Fruit fly (Drosophila melanogaster): Measurements from ENCODE around the gene CG17283.

CG17283 gene

dm6 chr3R:17402434-17402833, 5.2 kb upstream of the CG17283 start, which contains the start of gene Sur-8:
Sur-8 (minus strand) TSS chr3R:17402515.
- peak; percentile 48 for TF ChIP-seq br (GFP tag; optimal IDR thresholded peaks at IDR 0.05)
- TF ChIP-seq psq (GFP tag; optimal IDR thresholded peaks at IDR 0.05), result peak; percentile 26
- TF ChIP-seq fru (GFP tag; optimal IDR thresholded peaks at IDR 0.05), result peak; percentile 24
- no peak for TF ChIP-seq Sp1 (GFP tag; optimal IDR thresholded peaks at IDR 0.05)
- no peak for TF ChIP-seq woc (GFP tag; optimal IDR thresholded peaks at IDR 0.05)
- peak; percentile 64 for TF ChIP-seq Hr83 (GFP tag; optimal IDR thresholded peaks at IDR 0.05; ENCODE audit: poor library complexity, severe bottlenecking)
- TF ChIP-seq Myc (optimal IDR thresholded peaks at IDR 0.05), result peak; percentile 32
- TF ChIP-seq Hr78 (GFP tag; optimal IDR thresholded peaks at IDR 0.05), result no peak
- peak; percentile 35 for TF ChIP-seq OdsH (GFP tag; optimal IDR thresholded peaks at IDR 0.05)
- TF ChIP-seq Hnf4 (GFP tag; optimal IDR thresholded peaks at IDR 0.05), result no peak
- TF ChIP-seq h (GFP tag; optimal IDR thresholded peaks at IDR 0.05), result peak; percentile 50
- TF ChIP-seq dmrt93B (GFP tag; optimal IDR thresholded peaks at IDR 0.05), result peak; percentile 25
- no peak for TF ChIP-seq CG9705 (GFP tag; optimal IDR thresholded peaks at IDR 0.05)
- TF ChIP-seq Abd-B (GFP tag; optimal IDR thresholded peaks at IDR 0.05), result no peak
- TF ChIP-seq sv (GFP tag; optimal IDR thresholded peaks at IDR 0.05), result peak; percentile 33
- TF ChIP-seq foxo (GFP tag; optimal IDR thresholded peaks at IDR 0.05), result peak in 1 of 2 experiments; percentile 57
- peak; percentile 29 for TF ChIP-seq HLH106 (tag; optimal IDR thresholded peaks at IDR 0.05)
- TF ChIP-seq Mio (GFP tag; optimal IDR thresholded peaks at IDR 0.05), result no peak
- peak; percentile 39 for TF ChIP-seq ey (GFP tag; optimal IDR thresholded peaks at IDR 0.05)
- TF ChIP-seq rgr (GFP tag; optimal IDR thresholded peaks at IDR 0.05), result peak; percentile 54

dm6 chr3R:17403188-17403587, 4.5 kb upstream of the CG17283 start, which contains the start of gene CG34279:
CG34279 (minus strand) TSS chr3R:17403288.
- TF ChIP-seq lola (GFP tag; optimal IDR thresholded peaks at IDR 0.05) (no peak), Hnf4 (GFP tag; optimal IDR thresholded peaks at IDR 0.05) (peak; percentile 11), sv (GFP tag; optimal IDR thresholded peaks at IDR 0.05) (no peak), brk (GFP tag; optimal IDR thresholded peaks at IDR 0.05) (no peak), sage (GFP tag; optimal IDR thresholded peaks at IDR 0.05) (no peak), foxo (GFP tag; optimal IDR thresholded peaks at IDR 0.05) (no peak), psq (GFP tag; optimal IDR thresholded peaks at IDR 0.05) (no peak), Dif (GFP tag; optimal IDR thresholded peaks at IDR 0.05; ENCODE audit: partially characterized antibody) (no peak), Hr78 (GFP tag; optimal IDR thresholded peaks at IDR 0.05) (no peak), OdsH (GFP tag; optimal IDR thresholded peaks at IDR 0.05) (no peak), CG9705 (GFP tag; optimal IDR thresholded peaks at IDR 0.05) (no peak), Hr83 (GFP tag; optimal IDR thresholded peaks at IDR 0.05; ENCODE audit: poor library complexity, severe bottlenecking) (no peak), dsf (GFP tag; optimal IDR thresholded peaks at IDR 0.05; ENCODE audit: borderline replicate concordance) (no peak), N (GFP tag; optimal IDR thresholded peaks at IDR 0.05) (no peak), dmrt93B (GFP tag; optimal IDR thresholded peaks at IDR 0.05) (no peak), CrebA (GFP tag; optimal IDR thresholded peaks at IDR 0.05; ENCODE audit: borderline replicate concordance) (no peak), CG32264 (GFP tag; optimal IDR thresholded peaks at IDR 0.05) (no peak), HLH106 (tag; optimal IDR thresholded peaks at IDR 0.05) (no peak), usp (GFP tag; optimal IDR thresholded peaks at IDR 0.05) (no peak), ey (GFP tag; optimal IDR thresholded peaks at IDR 0.05) (no peak), rgr (GFP tag; optimal IDR thresholded peaks at IDR 0.05) (peak; percentile 21), Mio (GFP tag; optimal IDR thresholded peaks at IDR 0.05) (no peak), h (GFP tag; optimal IDR thresholded peaks at IDR 0.05) (peak; percentile 34)

dm6 chr3R:17403618-17404017, 4.1 kb upstream of the CG17283 start, which contains the start of gene CG34280:
CG34280 (minus strand) TSS chr3R:17403718.
- TF ChIP-seq Vsx2 (GFP tag; optimal IDR thresholded peaks at IDR 0.05; ENCODE audit: partially characterized antibody), result peak; percentile 45
- no peak for TF ChIP-seq CG32264 (GFP tag; optimal IDR thresholded peaks at IDR 0.05)

dm6 chr3R:17404155-17404554, 3.5 kb upstream of the CG17283 start:
- TF ChIP-seq usp (GFP tag; optimal IDR thresholded peaks at IDR 0.05) (no peak), h (GFP tag; optimal IDR thresholded peaks at IDR 0.05) (peak; percentile 16), rgr (GFP tag; optimal IDR thresholded peaks at IDR 0.05) (peak; percentile 72), foxo (GFP tag; optimal IDR thresholded peaks at IDR 0.05) (peak in 1 of 2 experiments; percentile 5), brk (GFP tag; optimal IDR thresholded peaks at IDR 0.05) (peak; percentile 40), Hnf4 (GFP tag; optimal IDR thresholded peaks at IDR 0.05) (peak; percentile 78), fru (GFP tag; optimal IDR thresholded peaks at IDR 0.05) (peak; percentile 2), Hr83 (GFP tag; optimal IDR thresholded peaks at IDR 0.05; ENCODE audit: poor library complexity, severe bottlenecking) (peak; percentile 77), tai (GFP tag; optimal IDR thresholded peaks at IDR 0.05) (peak; percentile 59), HLH106 (tag; optimal IDR thresholded peaks at IDR 0.05) (peak; percentile 12), Dfd (GFP tag; optimal IDR thresholded peaks at IDR 0.05) (no peak), br (GFP tag; optimal IDR thresholded peaks at IDR 0.05) (peak; percentile 55), Abd-B (GFP tag; optimal IDR thresholded peaks at IDR 0.05) (no peak), OdsH (GFP tag; optimal IDR thresholded peaks at IDR 0.05) (peak; percentile 60), Jra (GFP tag; optimal IDR thresholded peaks at IDR 0.05) (peak; percentile 36), Vsx2 (GFP tag; optimal IDR thresholded peaks at IDR 0.05; ENCODE audit: partially characterized antibody) (no peak)
